Worm (Caenorhabditis elegans) whole organism, L4 larva: ENCODE results near the gene immp-1.

Experiments
- egl-27 ChIP-seq: sonication (generic microtip); optimal IDR thresholded peaks from 3 replicates; lab custom pipeline; 2017; ENCODE audit warnings: missing biosample characterization, missing genetic modification reagents, missing genetic modification characterization
- nhr-76 ChIP-seq: fragments of 150-350 bp; optimal IDR thresholded peaks from 2 replicates; lab custom pipeline; 2014; ENCODE audit warnings: missing biosample characterization, missing genetic modification characterization
- pha-4 ChIP-seq, 2 experiments: fragments of 150-350 bp in 1 of 2; fragments of 200-800 bp in 1 of 2; sonication (Bioruptor generic) in 1 of 2; IDR thresholded peaks in 1 of 2; optimal IDR thresholded peaks in 1 of 2; 2 replicates each; pipeline versions ENCODE4 v1.3.6 to Lab custom; 2014 to 2022; ENCODE audit warnings: missing genetic modification characterization in 2 of 2, missing genetic modification reagents in 2 of 2, missing biosample characterization in 1 of 2, missing compliant biosample characterization in 1 of 2

DNA sequence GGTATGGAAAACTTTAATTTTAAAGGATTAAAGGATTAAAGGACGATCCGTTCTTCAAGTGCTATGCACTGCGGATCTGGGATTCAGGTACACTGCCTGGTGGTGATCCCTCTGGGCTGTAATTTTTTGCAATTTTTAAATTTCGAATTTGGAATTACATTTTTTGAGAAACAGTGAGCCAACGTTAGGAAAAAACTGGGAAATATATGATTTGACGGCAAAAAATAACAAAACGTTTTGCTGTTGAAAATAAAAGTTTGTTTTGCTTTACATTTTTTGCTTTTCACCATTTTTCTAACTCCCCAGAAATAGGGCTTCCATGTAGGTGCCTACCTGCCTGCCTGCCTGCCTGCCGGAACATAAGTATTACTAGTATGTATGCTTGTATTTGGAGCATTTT, 32.7 kb downstream of the immp-1 start, which contains the start of gene C18D11.10:
- no peak for TF ChIP-seq pha-4 (GFP tag; IDR thresholded peaks at IDR 0.05; lab: Robert Waterston, UW)
- no peak for TF ChIP-seq pha-4 (tag; optimal IDR thresholded peaks at IDR 0.05; lab: Kevin White, UChicago)
- TF ChIP-seq egl-27 (tag; lab: Kevin White, UChicago), result no peak
- TF ChIP-seq nhr-76 (tag; lab: Kevin White, UChicago), result no peak
